Worm (Caenorhabditis elegans): ENCODE data around the gene B0035.18.

ce11 chrIV:11313880-11314279 lies 6.2 kb upstream of the B0035.18 start, which contains the start of gene dnj-2:
- TF ChIP-seq ama-1 (optimal IDR thresholded peaks at IDR 0.05) (no peak), nhr-76 (tag; optimal IDR thresholded peaks at IDR 0.05) (no peak), attf-4 (tag; optimal IDR thresholded peaks at IDR 0.05) (no peak), unc-39 (tag; optimal IDR thresholded peaks at IDR 0.05) (no peak), zag-1 (tag; optimal IDR thresholded peaks at IDR 0.05) (no peak)
